Worm (Caenorhabditis elegans): ENCODE results near the gene nos-1.

The nos-1 gene

DNA sequence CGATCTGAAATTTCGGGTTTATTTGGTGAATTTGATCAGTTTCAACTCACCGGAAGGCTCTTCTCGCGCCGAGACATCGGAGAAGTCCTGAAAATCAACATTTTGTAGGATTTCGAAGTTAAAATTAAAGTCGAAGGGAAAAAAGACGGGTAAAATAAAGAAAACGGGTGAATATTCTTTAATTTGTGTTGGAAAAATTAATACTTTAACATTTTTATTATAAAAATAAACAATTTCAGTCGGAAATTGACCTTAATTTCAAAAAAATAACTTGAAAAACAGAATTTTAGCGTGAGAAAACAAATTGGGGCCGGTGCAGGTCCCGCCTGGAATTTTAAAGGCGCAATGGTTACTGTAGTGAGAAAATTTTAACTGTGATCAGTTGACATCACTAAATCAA is at the start of gene nos-1:
Gene nos-1 (minus strand): TSS at position 101 of the 400 bp plus-strand sequence.
- TF ChIP-seq crh-2 (tag; optimal IDR thresholded peaks at IDR 0.05) = no peak
- TF ChIP-seq unc-55 (GFP tag; optimal IDR thresholded peaks at IDR 0.05) = no peak
- TF ChIP-seq Y55F3AM.14 (GFP tag; optimal IDR thresholded peaks at IDR 0.05) = no peak
- no peak for TF ChIP-seq fos-1 (tag; optimal IDR thresholded peaks at IDR 0.05)
- TF ChIP-seq ztf-4 (tag; optimal IDR thresholded peaks at IDR 0.05) = no peak
- TF ChIP-seq nhr-21 (tag; optimal IDR thresholded peaks at IDR 0.05) = no peak
- no peak for TF ChIP-seq nhr-6 (tag; optimal IDR thresholded peaks at IDR 0.05)
- no peak for TF ChIP-seq unc-62 (GFP tag; optimal IDR thresholded peaks at IDR 0.05)
- no peak for TF ChIP-seq ZK546.5 (tag; optimal IDR thresholded peaks at IDR 0.05)
- TF ChIP-seq elt-1 (tag; optimal IDR thresholded peaks at IDR 0.05) = no peak
- no peak for TF ChIP-seq mdl-1 (tag; optimal IDR thresholded peaks at IDR 0.05)
- TF ChIP-seq ceh-16 (tag; optimal IDR thresholded peaks at IDR 0.05) = no peak
- no peak for TF ChIP-seq lin-11 (tag; optimal IDR thresholded peaks at IDR 0.05)
- TF ChIP-seq sem-4 (tag; optimal IDR thresholded peaks at IDR 0.05) = no peak
- TF ChIP-seq egl-27 (tag; optimal IDR thresholded peaks at IDR 0.05) = no peak
- TF ChIP-seq alr-1 (tag; optimal IDR thresholded peaks at IDR 0.05) = no peak

DNA sequence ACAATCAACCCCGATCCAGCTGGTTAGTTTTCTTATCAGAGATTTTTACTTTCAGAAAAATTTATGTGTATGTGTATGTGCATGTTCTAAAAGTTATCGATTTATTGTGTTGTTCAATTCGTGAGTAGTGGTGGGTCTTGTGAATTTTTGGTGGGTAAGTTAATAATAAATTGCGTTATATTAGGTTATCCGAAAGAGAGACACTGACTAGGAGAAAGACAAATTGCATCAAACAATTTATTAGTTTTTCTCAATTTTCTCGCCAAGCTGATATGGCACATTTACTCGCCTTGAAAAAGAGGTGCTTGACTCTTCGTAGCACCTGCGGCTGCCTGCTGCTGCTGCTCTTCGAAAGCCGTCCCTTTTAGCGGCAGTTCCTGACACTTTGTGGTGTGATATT is 46.1 kb upstream of the nos-1 start:
- TF ChIP-seq nhr-21 (tag; optimal IDR thresholded peaks at IDR 0.05) (no peak), nhr-10 (tag; optimal IDR thresholded peaks at IDR 0.05) (no peak), sma-3 (GFP tag; optimal IDR thresholded peaks at IDR 0.05) (no peak), lsy-2 (tag; optimal IDR thresholded peaks at IDR 0.05) (no peak), C34F6.9 (tag; optimal IDR thresholded peaks at IDR 0.05) (no peak), skn-1 (tag; optimal IDR thresholded peaks at IDR 0.05) (no peak), ceh-82 (tag; optimal IDR thresholded peaks at IDR 0.05) (no peak), ama-1 (optimal IDR thresholded peaks at IDR 0.05) (no peak), elt-3 (tag; optimal IDR thresholded peaks at IDR 0.05) (no peak), nhr-77 (tag; optimal IDR thresholded peaks at IDR 0.05) (no peak), R02D3.7 (tag; optimal IDR thresholded peaks at IDR 0.05) (no peak), nhr-25 (tag; optimal IDR thresholded peaks at IDR 0.05) (no peak), elt-1 (tag; optimal IDR thresholded peaks at IDR 0.05) (no peak), dmd-4 (tag; optimal IDR thresholded peaks at IDR 0.05) (no peak), unc-55 (GFP tag; optimal IDR thresholded peaks at IDR 0.05) (no peak), fos-1 (tag; optimal IDR thresholded peaks at IDR 0.05) (no peak), zag-1 (tag; optimal IDR thresholded peaks at IDR 0.05) (no peak)

DNA sequence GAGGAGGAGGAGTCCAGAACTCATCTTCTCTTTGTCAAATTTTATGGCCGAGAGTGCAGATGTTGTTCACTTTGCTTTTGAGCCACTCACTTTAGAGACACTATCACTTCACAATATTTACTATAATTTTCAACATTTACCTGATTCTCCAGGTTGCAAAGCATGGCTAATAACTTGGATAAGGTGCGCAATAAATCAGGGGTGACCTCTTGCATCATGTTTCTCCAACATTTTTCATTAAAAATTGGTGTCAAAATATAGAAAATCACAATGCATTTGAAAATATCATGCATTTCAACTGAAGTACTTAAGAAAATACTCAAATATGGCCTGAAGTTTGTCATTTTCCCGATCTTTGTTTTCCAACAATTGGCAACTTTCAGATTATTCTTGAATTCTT is 42.6 kb upstream of the nos-1 start:
- TF ChIP-seq dmd-4 (tag; optimal IDR thresholded peaks at IDR 0.05) (no peak), elt-3 (tag; optimal IDR thresholded peaks at IDR 0.05) (no peak), mbf-1 (tag; optimal IDR thresholded peaks at IDR 0.05) (no peak), aly-2 (tag; optimal IDR thresholded peaks at IDR 0.05) (no peak), crh-2 (tag; optimal IDR thresholded peaks at IDR 0.05) (no peak), C34F6.9 (tag; optimal IDR thresholded peaks at IDR 0.05) (no peak), ceh-16 (tag; optimal IDR thresholded peaks at IDR 0.05) (no peak), nhr-23 (tag; optimal IDR thresholded peaks at IDR 0.05) (no peak), fos-1 (tag; optimal IDR thresholded peaks at IDR 0.05) (no peak), lin-39 (tag; optimal IDR thresholded peaks at IDR 0.05) (no peak)

DNA sequence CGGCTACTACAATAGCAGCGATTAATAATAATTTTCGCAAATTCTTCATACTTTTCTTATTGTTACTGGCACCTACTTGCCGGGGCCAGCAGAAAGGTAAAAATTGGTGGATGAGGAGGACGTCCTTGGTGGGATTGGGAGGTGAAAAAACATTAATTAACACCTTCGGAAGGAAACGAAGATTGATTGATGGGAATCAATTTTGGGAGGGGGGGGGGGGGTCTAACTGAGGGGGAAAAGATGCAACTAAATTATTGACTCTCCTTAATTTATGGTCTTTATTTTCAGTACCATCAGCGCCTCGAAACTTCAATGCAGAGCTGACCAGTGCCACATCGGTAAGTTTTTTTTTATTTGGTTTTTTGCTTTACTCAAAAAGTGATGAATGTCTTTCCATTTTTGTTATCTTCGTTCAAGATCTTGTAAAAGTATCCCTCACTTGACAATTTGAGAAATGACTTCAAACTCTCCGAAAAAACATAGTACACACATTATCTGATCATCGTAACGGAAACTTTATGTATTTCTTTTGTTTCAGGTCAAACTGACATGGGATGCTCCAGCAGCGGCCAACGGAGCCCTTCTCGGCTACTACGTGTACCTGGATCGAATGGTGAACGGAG is 40.8 kb upstream of the nos-1 start:
- TF ChIP-seq C34F6.9 (tag; optimal IDR thresholded peaks at IDR 0.05) (no peak), egl-27 (tag; optimal IDR thresholded peaks at IDR 0.05) (no peak), unc-55 (GFP tag; optimal IDR thresholded peaks at IDR 0.05) (peak; percentile 34), ceh-16 (tag; optimal IDR thresholded peaks at IDR 0.05) (peak; percentile 18)

DNA sequence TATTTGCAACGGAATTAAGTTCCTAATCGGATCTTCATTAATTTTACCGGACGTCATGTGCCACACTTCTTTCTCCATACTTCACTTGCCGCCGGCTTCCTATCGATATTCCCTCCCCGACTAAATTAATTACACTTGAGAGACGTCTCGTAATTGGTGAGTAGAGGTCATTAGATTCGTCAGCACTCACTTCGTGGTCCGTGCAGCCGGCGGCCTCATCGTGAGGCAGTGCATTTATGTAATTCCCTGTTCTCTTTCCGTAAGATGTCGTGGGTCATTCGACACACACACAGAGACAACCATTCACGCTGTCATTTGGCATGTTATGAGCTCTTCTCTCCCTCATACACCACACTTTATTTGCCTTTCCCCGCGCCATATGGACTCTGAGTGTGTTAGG is 37.6 kb upstream of the nos-1 start:
- TF ChIP-seq sem-4 (tag; optimal IDR thresholded peaks at IDR 0.05) = peak; percentile 21
- TF ChIP-seq sma-9 (GFP tag; optimal IDR thresholded peaks at IDR 0.05) = peak; percentile 23
- no peak for TF ChIP-seq sma-9 (tag; optimal IDR thresholded peaks at IDR 0.05)
- TF ChIP-seq nhr-129 (tag; optimal IDR thresholded peaks at IDR 0.05) = peak; percentile 25
- TF ChIP-seq ztf-11 (tag; optimal IDR thresholded peaks at IDR 0.05) = no peak
- TF ChIP-seq crh-2 (tag; optimal IDR thresholded peaks at IDR 0.05) = peak; percentile 4
- TF ChIP-seq lsy-2 (tag; optimal IDR thresholded peaks at IDR 0.05) = peak in 1 of 2 experiments; percentile 13
- no peak for TF ChIP-seq ceh-16 (tag; optimal IDR thresholded peaks at IDR 0.05)
- TF ChIP-seq C34F6.9 (tag; optimal IDR thresholded peaks at IDR 0.05) = peak; percentile 13
